Worm (Caenorhabditis elegans): ENCODE measurements around the gene ent-5.

Gene ent-5

ce11 chrX:4652950-4653349 is 4.0 kb upstream of the ent-5 start:
- no peak for TF ChIP-seq F13H6.1 (tag; optimal IDR thresholded peaks at IDR 0.05)
- TF ChIP-seq C34F6.9 (tag; optimal IDR thresholded peaks at IDR 0.05) = no peak
- TF ChIP-seq ZK546.5 (tag; optimal IDR thresholded peaks at IDR 0.05) = no peak
- TF ChIP-seq ztf-4 (tag; optimal IDR thresholded peaks at IDR 0.05) = no peak
- TF ChIP-seq Y55F3AM.14 (GFP tag; optimal IDR thresholded peaks at IDR 0.05) = no peak
- no peak for TF ChIP-seq alr-1 (tag; optimal IDR thresholded peaks at IDR 0.05)
- TF ChIP-seq nhr-10 (tag; optimal IDR thresholded peaks at IDR 0.05) = no peak
- TF ChIP-seq ceh-82 (tag; optimal IDR thresholded peaks at IDR 0.05) = no peak
- TF ChIP-seq unc-39 (tag; optimal IDR thresholded peaks at IDR 0.05) = no peak
- no peak for TF ChIP-seq nhr-237 (tag; optimal IDR thresholded peaks at IDR 0.05)
- no peak for TF ChIP-seq nhr-11 (tag; optimal IDR thresholded peaks at IDR 0.05)
- TF ChIP-seq mbf-1 (tag; optimal IDR thresholded peaks at IDR 0.05) = no peak
- TF ChIP-seq ceh-16 (tag; optimal IDR thresholded peaks at IDR 0.05) = no peak
- TF ChIP-seq ztf-11 (tag; optimal IDR thresholded peaks at IDR 0.05) = no peak
- TF ChIP-seq crh-2 (tag; optimal IDR thresholded peaks at IDR 0.05) = no peak
- no peak for TF ChIP-seq elt-1 (tag; optimal IDR thresholded peaks at IDR 0.05)
- TF ChIP-seq mdl-1 (tag; optimal IDR thresholded peaks at IDR 0.05) = no peak
- TF ChIP-seq dmd-4 (tag; optimal IDR thresholded peaks at IDR 0.05) = no peak

- TF ChIP-seq ztf-11 (tag; optimal IDR thresholded peaks at IDR 0.05) (no peak), sem-4 (tag; optimal IDR thresholded peaks at IDR 0.05) (no peak)
These were observed 2.4 kb upstream of the ent-5 start for ce11 chrX:4651428-4651827.

- TF ChIP-seq skn-1 (tag; optimal IDR thresholded peaks at IDR 0.05) = no peak
- no peak for TF ChIP-seq aly-2 (tag; optimal IDR thresholded peaks at IDR 0.05)
- TF ChIP-seq C34F6.9 (tag; optimal IDR thresholded peaks at IDR 0.05) = no peak
- no peak for TF ChIP-seq elt-1 (tag; optimal IDR thresholded peaks at IDR 0.05)
- TF ChIP-seq nhr-10 (tag; optimal IDR thresholded peaks at IDR 0.05) = no peak
- TF ChIP-seq F13H6.1 (tag; optimal IDR thresholded peaks at IDR 0.05) = no peak
- no peak for TF ChIP-seq unc-55 (GFP tag; optimal IDR thresholded peaks at IDR 0.05)
- no peak for TF ChIP-seq nhr-6 (tag; optimal IDR thresholded peaks at IDR 0.05)
These were observed 1.9 kb downstream of the ent-5 start, which contains the start of gene C46C11.4 for ce11 chrX:4647104-4647503. Gene C46C11.4, minus strand, starts transcription at chrX:4647204.

- TF ChIP-seq nhr-129 (tag; optimal IDR thresholded peaks at IDR 0.05) = no peak
- TF ChIP-seq ama-1 (optimal IDR thresholded peaks at IDR 0.05) = no peak
- TF ChIP-seq lin-39 (tag; optimal IDR thresholded peaks at IDR 0.05) = no peak
- no peak for TF ChIP-seq ztf-4 (tag; optimal IDR thresholded peaks at IDR 0.05)
- no peak for TF ChIP-seq aly-2 (tag; optimal IDR thresholded peaks at IDR 0.05)
- TF ChIP-seq sma-9 (GFP tag; optimal IDR thresholded peaks at IDR 0.05) = no peak
- no peak for TF ChIP-seq sma-9 (tag; optimal IDR thresholded peaks at IDR 0.05)
- no peak for TF ChIP-seq peb-1 (tag; optimal IDR thresholded peaks at IDR 0.05)
These were observed 12.2 kb downstream of the ent-5 start, which contains the start of gene hosl-1 for ce11 chrX:4636821-4637220. Gene hosl-1, plus strand, starts transcription at chrX:4637121.

- TF ChIP-seq lin-39 (tag; optimal IDR thresholded peaks at IDR 0.05) (no peak), fos-1 (tag; optimal IDR thresholded peaks at IDR 0.05) (peak; percentile 47), sma-9 (GFP tag; optimal IDR thresholded peaks at IDR 0.05) (peak; percentile 29), sma-9 (tag; optimal IDR thresholded peaks at IDR 0.05) (no peak)
These were observed 12.9 kb downstream of the ent-5 start for ce11 chrX:4636143-4636542.

- TF ChIP-seq peb-1 (tag; optimal IDR thresholded peaks at IDR 0.05) (no peak), nhr-11 (tag; optimal IDR thresholded peaks at IDR 0.05) (no peak), ZK546.5 (tag; optimal IDR thresholded peaks at IDR 0.05) (no peak), nhr-21 (tag; optimal IDR thresholded peaks at IDR 0.05) (no peak), unc-55 (GFP tag; optimal IDR thresholded peaks at IDR 0.05) (peak; percentile 43), nhr-10 (tag; optimal IDR thresholded peaks at IDR 0.05) (no peak), mdl-1 (tag; optimal IDR thresholded peaks at IDR 0.05) (peak in 1 of 2 experiments; percentile 55), nhr-237 (tag; optimal IDR thresholded peaks at IDR 0.05) (no peak), nhr-129 (tag; optimal IDR thresholded peaks at IDR 0.05) (peak; percentile 57), F13H6.1 (tag; optimal IDR thresholded peaks at IDR 0.05) (peak; percentile 64), dmd-4 (tag; optimal IDR thresholded peaks at IDR 0.05) (no peak), lin-13 (GFP tag; optimal IDR thresholded peaks at IDR 0.05) (peak; percentile 16), Y55F3AM.14 (GFP tag; optimal IDR thresholded peaks at IDR 0.05) (no peak), sma-9 (GFP tag; optimal IDR thresholded peaks at IDR 0.05) (peak; percentile 66), sma-9 (tag; optimal IDR thresholded peaks at IDR 0.05) (no peak), ztf-4 (tag; optimal IDR thresholded peaks at IDR 0.05) (no peak), C34F6.9 (tag; optimal IDR thresholded peaks at IDR 0.05) (peak; percentile 68), lin-11 (tag; optimal IDR thresholded peaks at IDR 0.05) (peak; percentile 43), lsy-2 (tag; optimal IDR thresholded peaks at IDR 0.05) (peak; percentile 28 to 54), ceh-16 (tag; optimal IDR thresholded peaks at IDR 0.05) (no peak)
These were observed 13.4 kb downstream of the ent-5 start for ce11 chrX:4635643-4636042.

Data from whole organism, L2 larva.